Worm (Caenorhabditis elegans) whole organism, early embryonic: ENCODE results near the gene ZC21.6.
A peak's percentile ranks its signal among the peaks of the same experiment; 100 is the strongest.

ENCODE experiments used
- B0310.2 ChIP-seq: sonication (generic microtip); optimal IDR thresholded peaks from 2 replicates; lab custom pipeline; 2016; ENCODE audit warnings: mild to moderate bottlenecking, missing genetic modification characterization, missing compliant biosample characterization
- F13C5.2 ChIP-seq: sonication (generic microtip); optimal IDR thresholded peaks from 2 replicates; lab custom pipeline; 2017; ENCODE audit warnings: mild to moderate bottlenecking, missing genetic modification characterization, inconsistent platforms, missing compliant biosample characterization
- aly-1 ChIP-seq: sonication (generic microtip); optimal IDR thresholded peaks from 2 replicates; lab custom pipeline; 2016; ENCODE audit warnings: missing genetic modification characterization, missing compliant biosample characterization
- ama-1 ChIP-seq: fragments of 150-350 bp; optimal IDR thresholded peaks from 2 replicates; lab custom pipeline; 2014
- ceh-13 ChIP-seq: fragments of 200-800 bp; sonication (Bioruptor generic); optimal IDR thresholded peaks from 2 replicates; lab custom pipeline; 2018; ENCODE audit warnings: mild to moderate bottlenecking, missing genetic modification characterization, missing compliant biosample characterization
- ceh-36 ChIP-seq: sonication (generic microtip); optimal IDR thresholded peaks from 2 replicates; lab custom pipeline; 2016; ENCODE audit warnings: missing genetic modification characterization, inconsistent platforms, missing compliant biosample characterization
- ets-7 ChIP-seq: sonication (generic microtip); optimal IDR thresholded peaks from 2 replicates; lab custom pipeline; 2016; ENCODE audit warnings: missing genotype, missing genetic modification characterization, missing compliant biosample characterization
- flt-1 ChIP-seq: fragments of 200-800 bp; sonication (Bioruptor generic); IDR thresholded peaks from 2 replicates; pipeline ENCODE4 v1.3.6; 2022; ENCODE audit warnings: missing genetic modification characterization, missing compliant biosample characterization
- hmbx-1 ChIP-seq: sonication (generic microtip); optimal IDR thresholded peaks from 2 replicates; lab custom pipeline; 2016; ENCODE audit warnings: mild to moderate bottlenecking, missing genetic modification characterization, missing compliant biosample characterization
- hmg-4 ChIP-seq: fragments of 200-800 bp; sonication (Bioruptor generic); optimal IDR thresholded peaks from 2 replicates; lab custom pipeline; 2018; ENCODE audit warnings: mild to moderate bottlenecking, missing genetic modification characterization, missing compliant biosample characterization
- hnd-1 ChIP-seq: sonication (generic microtip); optimal IDR thresholded peaks from 2 replicates; lab custom pipeline; 2016; ENCODE audit warnings: missing genetic modification characterization, missing compliant biosample characterization
- pes-1 ChIP-seq: fragments of 200-800 bp; sonication (Bioruptor generic); IDR thresholded peaks from 2 replicates; pipeline ENCODE4 v1.3.6; 2022; ENCODE audit warnings: missing genetic modification reagents, missing genetic modification characterization, missing compliant biosample characterization
- scrt-1 ChIP-seq: fragments of 200-800 bp; sonication (Bioruptor generic); IDR thresholded peaks from 2 replicates; pipeline ENCODE4 v1.3.6; 2022; ENCODE audit warnings: missing genetic modification characterization, missing compliant biosample characterization
- sea-1 ChIP-seq: fragments of 200-800 bp; sonication (Bioruptor generic); conservative IDR thresholded peaks from 2 replicates; pipeline ENCODE4 v1.3.6; 2022; ENCODE audit warnings: missing genetic modification characterization, missing compliant biosample characterization
- tbx-11 ChIP-seq: fragments of 200-800 bp; sonication (Bioruptor generic); IDR thresholded peaks from 2 replicates; pipeline ENCODE4 v1.3.6; 2022; ENCODE audit warnings: missing genetic modification characterization, missing compliant biosample characterization
- tbx-37 ChIP-seq: fragments of 200-800 bp; sonication (Bioruptor generic); conservative IDR thresholded peaks from 2 replicates; pipeline ENCODE4 v1.3.6; 2022; ENCODE audit warnings: missing genetic modification reagents, missing genetic modification characterization, missing compliant biosample characterization
- tra-4 ChIP-seq: sonication (generic microtip); optimal IDR thresholded peaks from 2 replicates; lab custom pipeline; 2017; ENCODE audit warnings: missing genetic modification characterization, missing compliant biosample characterization

The ZC21.6 gene

ce11 chrIII:8511711-8512110 is 33.7 kb downstream of the ZC21.6 start:
- TF ChIP-seq ets-7 (no peak), hmg-4 (GFP tag; lab: Kevin White, UChicago) (peak; percentile 23)

DNA sequence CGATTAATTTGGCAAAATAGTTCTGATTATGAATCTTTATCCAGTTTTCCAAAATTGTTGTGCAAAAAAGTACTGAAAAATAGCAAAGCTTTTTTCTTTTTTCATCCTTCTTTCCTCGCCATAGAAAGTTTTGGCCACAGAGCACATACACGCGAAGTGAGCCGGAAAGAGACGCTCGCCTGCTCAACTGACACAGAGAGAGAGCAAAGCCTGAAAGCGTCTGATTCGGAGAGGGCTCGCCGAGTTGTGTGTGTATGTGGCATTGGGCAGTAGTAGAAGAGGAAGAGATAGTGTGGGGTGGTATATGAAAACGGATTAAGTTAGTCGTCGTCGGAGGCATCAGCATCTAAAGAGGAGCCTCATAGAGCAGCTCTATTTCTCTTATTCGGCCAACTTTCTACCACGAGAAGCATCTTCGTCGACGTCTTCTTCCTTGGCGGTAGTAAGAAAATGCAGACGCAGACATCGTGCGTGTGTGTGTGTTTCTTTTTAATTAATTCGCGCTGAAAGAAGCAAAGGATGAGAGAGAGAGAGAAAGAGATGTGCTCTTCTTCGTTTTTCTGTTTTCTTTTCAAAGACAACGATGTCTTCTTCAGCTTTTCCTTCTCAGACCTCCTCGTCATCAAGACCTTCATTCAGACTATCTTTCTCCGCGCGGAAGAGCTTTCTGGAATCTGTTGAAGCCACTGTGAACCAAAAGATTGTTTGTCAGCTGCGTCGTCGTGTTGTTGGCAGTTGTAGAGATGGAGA is 35.6 kb downstream of the ZC21.6 start:
- TF ChIP-seq ama-1 (lab: Kevin White, UChicago) (no peak), flt-1 (GFP tag; lab: Robert Waterston, UW) (no peak), hnd-1 (tag; lab: Kevin White, UChicago) (no peak), hmbx-1 (no peak), pes-1 (no peak), hmg-4 (GFP tag; lab: Kevin White, UChicago) (no peak), tbx-37 (GFP tag; lab: Robert Waterston, UW) (no peak), F13C5.2 (tag; lab: Kevin White, UChicago) (no peak), ceh-36 (tag; lab: Kevin White, UChicago) (no peak), ceh-13 (GFP tag; lab: Kevin White, UChicago) (no peak), tra-4 (tag; lab: Kevin White, UChicago) (no peak), aly-1 (no peak), tbx-11 (GFP tag; lab: Robert Waterston, UW) (no peak), scrt-1 (GFP tag; lab: Robert Waterston, UW) (no peak), sea-1 (GFP tag; lab: Robert Waterston, UW) (no peak), B0310.2 (tag; lab: Kevin White, UChicago) (no peak), ets-7 (no peak)

DNA sequence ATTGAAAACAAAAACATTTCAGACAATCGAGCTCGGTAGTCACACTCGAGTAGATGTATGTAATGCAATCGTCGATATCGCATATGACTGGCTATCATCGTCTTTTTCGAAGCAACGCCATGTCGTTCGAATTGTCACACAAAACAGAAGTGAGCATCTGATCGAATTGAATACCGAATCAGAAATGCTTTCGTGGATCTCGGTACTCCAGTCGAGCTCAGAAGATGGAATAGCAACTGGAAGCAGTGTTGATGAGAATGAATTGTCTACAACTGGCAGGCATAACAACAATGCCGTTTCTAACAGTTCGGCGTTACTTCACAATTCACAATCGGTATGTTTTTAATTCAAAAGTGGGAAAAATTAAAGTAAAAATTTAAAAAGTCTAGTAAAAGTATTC is 36.2 kb downstream of the ZC21.6 start:
- TF ChIP-seq ceh-36 (tag; lab: Kevin White, UChicago) (no peak), pes-1 (no peak), hmbx-1 (no peak), ama-1 (lab: Kevin White, UChicago) (no peak), aly-1 (no peak), tra-4 (tag; lab: Kevin White, UChicago) (no peak), hnd-1 (tag; lab: Kevin White, UChicago) (no peak)

DNA sequence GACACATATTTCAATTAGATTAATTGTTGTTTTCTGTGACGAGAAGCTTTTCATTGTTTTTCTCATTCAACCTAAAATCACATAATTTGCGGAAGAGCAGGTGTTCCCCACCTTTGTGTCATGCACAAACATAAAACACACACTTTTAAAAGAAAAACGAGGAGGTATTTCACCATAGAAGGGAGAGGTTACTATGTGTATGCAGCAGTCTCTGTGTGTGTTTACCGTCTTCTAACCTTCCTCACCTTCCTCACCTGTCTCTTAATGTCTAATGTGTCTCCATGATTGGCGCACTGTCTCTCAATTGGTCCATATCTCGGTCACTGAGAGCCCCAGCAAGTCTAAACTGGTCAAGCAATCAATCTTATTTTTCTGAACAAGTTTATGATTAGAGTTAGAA is 39.1 kb downstream of the ZC21.6 start:
- TF ChIP-seq hnd-1 (tag; lab: Kevin White, UChicago) (no peak), flt-1 (GFP tag; lab: Robert Waterston, UW) (no peak), ama-1 (lab: Kevin White, UChicago) (no peak), hmg-4 (GFP tag; lab: Kevin White, UChicago) (peak; percentile 33)

DNA sequence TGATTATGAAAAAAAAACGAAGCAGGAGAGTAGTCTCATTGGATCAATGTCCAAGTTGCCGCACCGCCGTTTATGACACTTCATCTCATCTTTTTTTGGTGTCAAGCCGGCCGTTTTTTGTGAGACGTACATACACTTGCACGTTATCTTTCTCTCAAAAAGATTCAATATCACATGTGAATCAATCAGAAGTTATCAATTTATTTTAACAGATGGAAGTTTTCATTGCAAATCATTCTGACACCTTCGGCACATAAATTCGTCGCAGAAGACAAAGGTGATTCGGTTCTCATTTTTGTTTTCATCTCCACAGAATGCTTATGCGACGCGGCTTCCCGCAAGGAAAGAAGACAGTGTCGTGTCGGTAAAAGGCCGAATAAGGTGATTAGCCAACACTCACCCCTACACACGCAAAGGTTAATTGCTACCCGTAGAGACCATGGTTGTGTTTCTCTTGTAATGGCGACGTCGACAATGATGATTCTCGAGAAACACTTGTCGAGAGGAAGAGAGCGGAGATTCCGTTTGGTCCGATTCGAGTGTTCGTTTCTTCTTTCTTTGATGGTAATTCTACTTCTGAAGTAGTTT is 41.1 kb downstream of the ZC21.6 start:
- TF ChIP-seq F13C5.2 (tag; lab: Kevin White, UChicago) (no peak), sea-1 (GFP tag; lab: Robert Waterston, UW) (0 out of 2 replicates have a peak, but pooled peaks have one; percentile 35)

DNA sequence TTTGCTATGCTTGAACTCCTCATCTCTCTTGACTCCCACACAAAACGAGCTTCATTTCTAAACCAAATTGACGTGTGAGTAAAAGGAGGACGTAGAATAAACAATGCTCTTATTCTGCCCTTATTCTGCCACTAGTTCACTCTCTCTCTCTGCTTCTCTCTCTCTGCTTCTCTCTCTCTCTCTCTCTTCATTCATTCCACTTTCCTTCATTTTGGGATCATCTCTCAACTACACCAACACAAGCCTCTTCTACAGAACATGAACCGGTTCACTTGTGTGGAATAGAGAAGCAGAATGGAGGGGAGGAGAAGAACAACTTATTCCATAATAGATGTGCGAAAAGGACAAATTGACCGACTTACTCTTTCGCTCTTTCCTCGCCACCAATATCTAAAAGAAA is 42.1 kb downstream of the ZC21.6 start:
- TF ChIP-seq hmbx-1 = no peak
- peak; percentile 7 for TF ChIP-seq hmg-4 (GFP tag; lab: Kevin White, UChicago)
- no peak for TF ChIP-seq tbx-11 (GFP tag; lab: Robert Waterston, UW)

ce11 chrIII:8494708-8495107 is 50.7 kb downstream of the ZC21.6 start, which contains the start of gene pac-1:
Gene pac-1 (plus strand): TSS chrIII:8495008.
- no peak for TF ChIP-seq scrt-1 (GFP tag; lab: Robert Waterston, UW)
- TF ChIP-seq ets-7 = no peak
